Worm (Caenorhabditis elegans) whole organism, L3 larva: ENCODE measurements around the gene Y15E3A.5.

Source experiments
- ZK546.5 ChIP-seq: sonication (generic microtip); optimal IDR thresholded peaks from 2 replicates; lab custom pipeline; 2017; ENCODE audit warnings: missing biosample characterization, missing genetic modification characterization
- aly-2 ChIP-seq: fragments of 150-350 bp; optimal IDR thresholded peaks from 2 replicates; lab custom pipeline; 2014; ENCODE audit warnings: missing biosample characterization, missing genetic modification characterization
- ama-1 ChIP-seq: fragments of 150-350 bp; optimal IDR thresholded peaks from 2 replicates; lab custom pipeline; 2018
- egl-27 ChIP-seq: sonication (generic microtip); optimal IDR thresholded peaks from 4 replicates; lab custom pipeline; 2017; ENCODE audit warnings: missing biosample characterization, missing genetic modification reagents, missing genetic modification characterization
- egl-5 ChIP-seq: fragments of 150-350 bp; optimal IDR thresholded peaks from 2 replicates; lab custom pipeline; 2017; ENCODE audit warnings: missing biosample characterization, missing genetic modification reagents, missing genetic modification characterization, inconsistent platforms
- elt-1 ChIP-seq: fragments of 150-350 bp; optimal IDR thresholded peaks from 2 replicates; lab custom pipeline; 2014; ENCODE audit warnings: missing biosample characterization, missing genetic modification characterization
- elt-3 ChIP-seq, 3 experiments: fragments of 150-350 bp in 1 of 3; sonication (generic microtip) in 2 of 3; optimal IDR thresholded peaks; 2 replicates in 2 of 3; 4 replicates in 1 of 3; lab custom pipeline; 2014 to 2017; ENCODE audit warnings: missing biosample characterization in 3 of 3, missing genetic modification characterization in 3 of 3
- eor-1 ChIP-seq, 2 experiments: fragments of 150-350 bp; optimal IDR thresholded peaks; 2 replicates each; lab custom pipeline; 2014 to 2018; ENCODE audit warnings: missing biosample characterization in 2 of 2, missing genetic modification characterization in 2 of 2
- fkh-10 ChIP-seq: sonication (generic microtip); optimal IDR thresholded peaks from 2 replicates; lab custom pipeline; 2017; ENCODE audit warnings: missing biosample characterization, missing genetic modification reagents, missing genetic modification characterization
- fkh-2 ChIP-seq: fragments of 150-350 bp; optimal IDR thresholded peaks from 2 replicates; lab custom pipeline; 2014; ENCODE audit warnings: missing biosample characterization, missing genetic modification reagents, missing genetic modification characterization
- hmg-11 ChIP-seq: sonication (generic microtip); optimal IDR thresholded peaks from 2 replicates; lab custom pipeline; 2016; ENCODE audit warnings: missing genetic modification characterization, missing compliant biosample characterization
- jun-1 ChIP-seq: fragments of 150-350 bp; optimal IDR thresholded peaks from 2 replicates; lab custom pipeline; 2014; ENCODE audit warnings: missing biosample characterization, missing genetic modification reagents, missing genetic modification characterization
- lin-15B ChIP-seq: fragments of 150-350 bp; optimal IDR thresholded peaks from 2 replicates; lab custom pipeline; 2014; ENCODE audit warnings: missing biosample characterization, missing genetic modification characterization
- lin-39 ChIP-seq: fragments of 150-350 bp; optimal IDR thresholded peaks from 2 replicates; lab custom pipeline; 2018; ENCODE audit warnings: missing biosample characterization, missing genetic modification reagents, missing genetic modification characterization
- lsy-12 ChIP-seq: sonication (generic microtip); optimal IDR thresholded peaks from 2 replicates; lab custom pipeline; 2016; ENCODE audit warnings: mild to moderate bottlenecking, missing genetic modification characterization, missing compliant biosample characterization
- mdl-1 ChIP-seq: fragments of 150-350 bp; optimal IDR thresholded peaks from 2 replicates; lab custom pipeline; 2014; ENCODE audit warnings: missing biosample characterization, missing genetic modification characterization
- nfya-1 ChIP-seq: sonication (generic microtip); optimal IDR thresholded peaks from 2 replicates; lab custom pipeline; 2017; ENCODE audit warnings: missing genetic modification characterization, mild to moderate bottlenecking, missing compliant biosample characterization, antibody characterized with exemption, moderate library complexity; ENCODE audit not compliant: insufficient read depth
- nhr-11 ChIP-seq: fragments of 150-350 bp; optimal IDR thresholded peaks from 2 replicates; lab custom pipeline; 2014; ENCODE audit warnings: missing biosample characterization, missing genetic modification characterization
- nhr-12 ChIP-seq: fragments of 150-350 bp; optimal IDR thresholded peaks from 2 replicates; lab custom pipeline; 2014; ENCODE audit warnings: missing biosample characterization, missing genetic modification characterization
- nhr-23 ChIP-seq: fragments of 150-350 bp; optimal IDR thresholded peaks from 2 replicates; lab custom pipeline; 2014; ENCODE audit warnings: missing biosample characterization, missing genetic modification reagents, missing genetic modification characterization
- nhr-237 ChIP-seq: fragments of 150-350 bp; optimal IDR thresholded peaks from 2 replicates; lab custom pipeline; 2014; ENCODE audit warnings: missing biosample characterization, missing genetic modification characterization
- nhr-25 ChIP-seq: sonication (generic microtip); optimal IDR thresholded peaks from 2 replicates; lab custom pipeline; 2017; ENCODE audit warnings: missing biosample characterization, missing genetic modification characterization
- nhr-28 ChIP-seq: fragments of 150-350 bp; optimal IDR thresholded peaks from 2 replicates; lab custom pipeline; 2014; ENCODE audit warnings: missing biosample characterization, missing genetic modification characterization
- nhr-43 ChIP-seq: sonication (generic microtip); optimal IDR thresholded peaks from 2 replicates; lab custom pipeline; 2016; ENCODE audit warnings: mild to moderate bottlenecking, missing genetic modification characterization, missing compliant biosample characterization; ENCODE audit not compliant: poor library complexity, severe bottlenecking
- nhr-76 ChIP-seq: fragments of 150-350 bp; sonication (generic microtip); optimal IDR thresholded peaks from 5 replicates; lab custom pipeline; 2014; ENCODE audit warnings: missing biosample characterization, missing genetic modification characterization
- pha-4 ChIP-seq: fragments of 150-350 bp; optimal IDR thresholded peaks from 2 replicates; lab custom pipeline; 2014; ENCODE audit warnings: missing biosample characterization, missing genetic modification reagents, missing genetic modification characterization
- sea-2 ChIP-seq: fragments of 150-350 bp; sonication (generic microtip); optimal IDR thresholded peaks from 4 replicates; lab custom pipeline; 2014; ENCODE audit warnings: missing biosample characterization, missing genetic modification reagents, missing genetic modification characterization
- skn-1 ChIP-seq: fragments of 150-350 bp; optimal IDR thresholded peaks from 2 replicates; lab custom pipeline; 2014; ENCODE audit warnings: missing biosample characterization, missing genetic modification characterization
- unc-39 ChIP-seq: sonication (generic microtip); optimal IDR thresholded peaks from 4 replicates; lab custom pipeline; 2017; ENCODE audit warnings: missing biosample characterization, missing genetic modification characterization
- zag-1 ChIP-seq: fragments of 150-350 bp; optimal IDR thresholded peaks from 2 replicates; lab custom pipeline; 2014; ENCODE audit warnings: missing biosample characterization, missing genetic modification characterization

Y15E3A.5 gene

DNA sequence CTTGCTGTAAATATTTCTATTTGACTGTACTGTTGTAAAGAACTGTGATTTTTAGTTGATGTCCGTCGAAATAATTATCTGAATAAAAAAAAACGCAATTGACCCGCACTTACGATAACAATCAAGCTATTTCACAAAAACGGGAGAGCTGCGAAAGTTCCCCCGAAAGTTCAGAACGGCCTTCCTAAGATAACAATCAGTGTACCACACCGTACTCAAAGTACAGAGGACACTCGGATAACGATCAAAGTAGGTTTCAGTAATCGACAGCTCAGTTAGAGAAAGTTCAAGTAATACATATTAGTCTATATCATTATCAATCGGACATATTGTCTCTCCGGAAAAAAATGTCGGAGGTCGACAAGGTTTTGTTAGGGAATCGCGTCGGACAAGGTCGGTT, 29.4 kb upstream of the Y15E3A.5 start (continued):
- TF ChIP-seq nhr-43 (tag; lab: Kevin White, UChicago): no peak

DNA sequence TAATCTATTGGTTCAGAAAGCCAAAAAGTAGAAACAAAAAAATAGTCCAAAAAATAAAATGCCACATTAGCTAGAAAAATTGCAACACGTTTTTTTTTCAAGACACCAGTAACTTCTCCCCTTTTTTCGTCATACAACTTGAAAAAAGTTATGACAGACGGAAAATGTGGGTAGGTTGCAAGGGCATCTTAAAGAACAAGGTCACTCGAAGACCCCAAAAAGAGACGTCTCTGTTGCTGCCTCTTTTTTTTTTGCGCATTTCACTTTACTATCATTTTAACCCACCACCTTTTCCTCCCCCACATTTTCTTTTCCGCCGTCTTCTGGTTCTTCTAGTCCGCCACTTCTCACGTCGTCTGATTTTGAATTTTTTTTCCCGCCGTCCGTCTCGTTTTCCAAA, 28.3 kb upstream of the Y15E3A.5 start:
- no peak for TF ChIP-seq ZK546.5 (tag; lab: Kevin White, UChicago)
- TF ChIP-seq nhr-23 (tag; lab: Kevin White, UChicago): peak; percentile 11
- no peak for TF ChIP-seq lin-15B
- no peak for TF ChIP-seq elt-1 (tag; lab: Kevin White, UChicago)
- TF ChIP-seq eor-1 (tag; optimal IDR thresholded peaks at IDR 0.05; lab: Kevin White, UChicago): no peak
- TF ChIP-seq egl-5 (tag; lab: Kevin White, UChicago): no peak
- TF ChIP-seq nhr-12 (tag; lab: Kevin White, UChicago): no peak
- no peak for TF ChIP-seq zag-1
- no peak for TF ChIP-seq nhr-237 (tag; lab: Kevin White, UChicago)
- TF ChIP-seq fkh-2 (tag; lab: Kevin White, UChicago): no peak
- TF ChIP-seq hmg-11: no peak
- TF ChIP-seq jun-1: no peak
- TF ChIP-seq nhr-25 (tag; lab: Kevin White, UChicago): peak; percentile 58
- TF ChIP-seq lsy-12: peak; percentile 23
- TF ChIP-seq nhr-43 (tag; lab: Kevin White, UChicago): peak; percentile 23
- TF ChIP-seq nhr-28 (tag; lab: Kevin White, UChicago): no peak

DNA sequence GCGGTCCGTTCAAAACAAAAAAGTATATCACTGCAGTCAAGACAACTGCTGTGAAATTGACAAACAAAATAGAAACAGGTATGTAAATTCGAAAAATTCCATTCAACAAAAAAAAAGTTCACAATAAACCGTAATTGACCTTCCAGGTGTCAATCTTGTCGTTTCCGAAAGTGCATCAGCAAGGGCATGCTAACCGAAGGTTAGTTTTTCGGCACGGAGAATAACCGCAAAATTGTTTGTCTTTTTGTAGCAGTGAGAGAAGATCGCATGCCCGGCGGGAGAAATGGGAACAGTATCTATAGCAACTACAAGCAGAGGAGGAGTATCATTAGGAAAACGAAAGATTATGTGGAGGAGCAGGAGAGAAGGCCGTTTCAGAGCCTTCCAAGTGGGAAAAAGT, 27.7 kb upstream of the Y15E3A.5 start:
- TF ChIP-seq nhr-25 (tag; lab: Kevin White, UChicago): peak; percentile 87
- no peak for TF ChIP-seq lsy-12

DNA sequence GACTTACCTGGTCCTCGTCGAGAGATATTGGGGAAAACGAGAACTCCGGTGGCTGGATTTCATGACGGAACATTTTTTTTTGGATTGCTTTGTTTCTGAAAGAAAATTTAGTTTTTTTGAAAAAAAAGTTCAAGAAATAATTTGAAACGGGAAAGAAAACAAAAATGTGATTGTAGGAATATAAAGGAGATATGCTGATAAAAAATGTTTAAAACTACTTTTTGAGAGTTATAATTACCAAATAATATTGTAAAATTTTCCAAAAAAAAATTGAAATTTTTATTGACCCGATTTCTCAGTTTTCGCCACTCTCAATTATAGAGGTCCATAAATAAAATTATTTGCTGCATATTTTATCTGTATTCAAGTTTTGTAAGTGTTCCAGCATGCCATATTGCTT, 23.2 kb upstream of the Y15E3A.5 start, which contains the start of gene glb-28:
Gene glb-28, minus strand, starts transcription at position 101 of the 400 bp plus-strand sequence.
- TF ChIP-seq nhr-237 (tag; lab: Kevin White, UChicago): no peak
- no peak for TF ChIP-seq fkh-10
- TF ChIP-seq nhr-76 (tag; lab: Kevin White, UChicago): no peak
- no peak for TF ChIP-seq eor-1 (tag; optimal IDR thresholded peaks at IDR 0.05; lab: Kevin White, UChicago)
- no peak for TF ChIP-seq sea-2 (GFP tag; lab: Kevin White, UChicago)
- no peak for TF ChIP-seq egl-27
- TF ChIP-seq egl-5 (tag; lab: Kevin White, UChicago): no peak
- no peak for TF ChIP-seq nhr-12 (tag; lab: Kevin White, UChicago)
- TF ChIP-seq lin-39 (tag; lab: Kevin White, UChicago): no peak
- no peak for TF ChIP-seq nhr-28 (tag; lab: Kevin White, UChicago)
- TF ChIP-seq hmg-11: no peak
- TF ChIP-seq nfya-1: no peak
- TF ChIP-seq unc-39: no peak
- TF ChIP-seq jun-1: no peak
- TF ChIP-seq ZK546.5 (tag; lab: Kevin White, UChicago): no peak

DNA sequence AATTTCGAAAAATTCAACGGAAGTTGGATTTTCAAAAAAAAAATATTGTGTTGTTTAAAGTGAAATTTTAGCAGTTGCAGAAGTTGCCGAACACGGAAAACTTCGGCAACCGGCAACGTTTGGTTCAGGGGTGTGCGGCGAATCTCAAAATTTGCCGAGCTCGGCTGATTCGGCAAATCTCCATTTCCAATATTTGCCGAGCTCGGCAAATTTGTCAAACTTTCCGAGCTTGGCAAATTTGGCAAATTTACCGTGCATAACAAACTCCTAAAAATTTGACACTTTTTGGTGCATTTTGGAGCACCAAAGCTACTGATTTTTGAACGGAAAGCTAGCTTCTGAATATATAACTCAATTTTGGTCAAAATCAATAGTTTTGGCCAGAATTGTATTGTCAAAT, 19.1 kb upstream of the Y15E3A.5 start:
- TF ChIP-seq nhr-237 (tag; lab: Kevin White, UChicago): no peak
- TF ChIP-seq jun-1: no peak
- no peak for TF ChIP-seq pha-4 (tag; lab: Kevin White, UChicago)
- no peak for TF ChIP-seq zag-1
- TF ChIP-seq nhr-23 (tag; lab: Kevin White, UChicago): no peak
- TF ChIP-seq ZK546.5 (tag; lab: Kevin White, UChicago): no peak
- TF ChIP-seq fkh-2 (tag; lab: Kevin White, UChicago): no peak
- no peak for TF ChIP-seq aly-2
- no peak for TF ChIP-seq nfya-1
- no peak for TF ChIP-seq skn-1 (tag; lab: Kevin White, UChicago)
- no peak for TF ChIP-seq ama-1 (lab: Kevin White, UChicago)
- TF ChIP-seq nhr-11 (tag; lab: Kevin White, UChicago): no peak
- TF ChIP-seq lin-39 (tag; lab: Kevin White, UChicago): no peak
- no peak for TF ChIP-seq elt-1 (tag; lab: Kevin White, UChicago)
- TF ChIP-seq, all 47 proteins: peak for 0

DNA sequence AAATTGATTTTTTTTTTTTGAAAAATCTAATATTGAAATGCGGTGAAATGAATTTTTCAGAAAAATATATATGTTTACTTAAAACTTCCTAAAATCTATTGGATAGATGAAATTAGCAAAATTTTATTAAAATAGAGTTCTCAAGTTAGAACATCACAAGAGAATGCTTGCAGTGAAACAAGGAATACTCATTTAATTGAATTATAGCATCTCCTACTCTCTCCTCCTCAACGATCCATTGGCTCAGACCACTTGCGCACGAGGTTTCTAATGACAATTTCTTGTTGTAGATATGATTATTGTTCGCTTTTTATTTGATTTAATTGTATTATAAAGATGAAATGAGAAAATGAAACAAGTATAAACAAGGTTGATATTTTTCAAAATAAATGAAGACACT, 18.6 kb upstream of the Y15E3A.5 start:
- no peak for TF ChIP-seq nhr-11 (tag; lab: Kevin White, UChicago)
- no peak for TF ChIP-seq mdl-1 (tag; lab: Kevin White, UChicago)
- no peak for TF ChIP-seq hmg-11
- TF ChIP-seq nhr-237 (tag; lab: Kevin White, UChicago): no peak
- TF ChIP-seq fkh-10: no peak
- TF ChIP-seq aly-2: no peak
- no peak for TF ChIP-seq nhr-43 (tag; lab: Kevin White, UChicago)
- no peak for TF ChIP-seq nhr-76 (tag; lab: Kevin White, UChicago)
- no peak for TF ChIP-seq ama-1 (lab: Kevin White, UChicago)
- no peak for TF ChIP-seq elt-3 (tag; optimal IDR thresholded peaks at IDR 0.05; lab: Kevin White, UChicago)
- TF ChIP-seq elt-1 (tag; lab: Kevin White, UChicago): no peak
- no peak for TF ChIP-seq sea-2 (GFP tag; lab: Kevin White, UChicago)
